Worm (Caenorhabditis elegans): ENCODE data around the gene clec-60.
"Not testable (repeated sequence)": the region's sequence is repeated elsewhere in the genome, so short reads cannot be mapped to it uniquely, and the experiment has no call there.

Gene clec-60

ce11 chrII:10500674-10501073 lies 19.0 kb upstream of the clec-60 start:
- no peak for TF ChIP-seq med-1 (GFP tag; optimal IDR thresholded peaks at IDR 0.05; ENCODE audit: insufficient read depth)
- no peak for TF ChIP-seq ref-1 (GFP tag; conservative IDR thresholded peaks at IDR 0.05)
- no peak for TF ChIP-seq ztf-23 (GFP tag; IDR thresholded peaks at IDR 0.05)

DNA sequence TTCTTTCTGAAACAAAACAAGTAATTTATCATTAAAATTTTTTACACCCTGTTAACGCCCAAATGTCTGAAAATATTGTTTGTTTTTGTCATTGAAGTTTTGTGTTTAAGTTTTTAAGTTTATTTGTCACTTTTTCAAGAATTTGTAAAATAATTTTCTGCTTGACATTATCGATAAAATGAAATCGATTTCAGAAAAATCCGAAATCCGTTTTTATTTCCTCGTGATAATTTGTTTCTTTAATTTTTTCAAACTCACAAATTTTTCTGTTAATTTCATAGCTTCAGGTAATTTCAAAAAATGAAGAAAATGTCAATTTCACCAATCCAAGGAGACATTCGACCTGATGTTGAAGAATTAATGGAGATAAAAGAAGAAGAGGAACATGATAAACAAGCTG lies 14.2 kb upstream of the clec-60 start, which contains the start of gene ZK666.12:
ZK666.12 (plus strand) TSS at position 301 of the 400 bp plus-strand sequence.
- no peak for TF ChIP-seq flt-1 (GFP tag; IDR thresholded peaks at IDR 0.05)
- no peak for TF ChIP-seq ref-1 (GFP tag; conservative IDR thresholded peaks at IDR 0.05)
- TF ChIP-seq T22C8.4 (GFP tag; IDR thresholded peaks at IDR 0.05), result no peak
- no peak for TF ChIP-seq ztf-29 (GFP tag; IDR thresholded peaks at IDR 0.05)
- no peak for TF ChIP-seq med-1 (GFP tag; optimal IDR thresholded peaks at IDR 0.05; ENCODE audit: insufficient read depth)
- no peak for TF ChIP-seq tab-1 (GFP tag; IDR thresholded peaks at IDR 0.05)
- TF ChIP-seq ztf-23 (GFP tag; IDR thresholded peaks at IDR 0.05), result no peak
- TF ChIP-seq klf-2 (GFP tag; conservative IDR thresholded peaks at IDR 0.05), result no peak
- no peak for TF ChIP-seq cog-1 (tag; optimal IDR thresholded peaks at IDR 0.05)

DNA sequence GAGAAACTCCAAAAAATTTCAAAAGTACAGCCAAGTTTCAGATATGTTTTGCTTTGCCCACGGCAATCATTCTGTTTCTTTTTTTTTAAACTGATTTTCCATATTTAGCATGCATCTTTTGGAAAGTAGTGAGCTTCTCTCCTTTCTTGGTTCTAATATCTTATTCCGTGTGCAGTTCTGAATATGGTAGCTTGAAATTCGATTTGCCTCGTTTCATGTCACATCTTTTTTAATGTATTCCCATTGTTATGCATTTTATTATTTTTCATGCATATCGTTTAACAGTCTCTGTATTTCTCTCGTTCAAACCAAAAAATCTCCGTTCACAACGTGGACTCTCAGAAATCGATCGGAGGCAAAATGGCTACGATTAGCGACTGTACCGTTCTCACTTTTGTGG lies 12.8 kb upstream of the clec-60 start, which contains the start of gene ZK666.14:
ZK666.14 (plus strand) TSS at position 301 of the 400 bp plus-strand sequence.
- TF ChIP-seq ref-1 (GFP tag; conservative IDR thresholded peaks at IDR 0.05) (no peak), med-1 (GFP tag; optimal IDR thresholded peaks at IDR 0.05; ENCODE audit: insufficient read depth) (no peak), T22C8.4 (GFP tag; IDR thresholded peaks at IDR 0.05) (no peak), klf-2 (GFP tag; conservative IDR thresholded peaks at IDR 0.05) (no peak), flt-1 (GFP tag; IDR thresholded peaks at IDR 0.05) (no peak)

DNA sequence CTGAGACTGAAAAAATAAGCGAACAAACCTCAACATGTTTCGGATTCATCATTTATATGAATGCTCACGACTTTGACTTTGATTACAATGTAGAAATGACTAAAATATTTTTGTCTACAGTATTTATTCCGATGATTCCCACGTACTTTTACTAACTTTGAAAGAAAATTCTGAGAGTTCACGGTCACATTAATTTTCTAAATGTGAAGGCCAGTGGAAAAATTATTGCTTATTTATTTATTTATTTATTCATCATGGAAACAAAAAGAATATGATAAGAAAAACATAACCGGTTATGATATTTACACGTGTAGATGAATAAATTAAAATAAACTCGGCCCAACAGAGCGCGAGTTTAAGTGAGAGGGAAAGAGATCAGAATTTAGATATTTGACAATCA lies 11.4 kb upstream of the clec-60 start, which contains the start of gene ZK666.8:
ZK666.8 (minus strand) TSS at position 101 of the 400 bp plus-strand sequence.
- TF ChIP-seq tab-1 (GFP tag; IDR thresholded peaks at IDR 0.05); ztf-29 (GFP tag; IDR thresholded peaks at IDR 0.05); ref-1 (GFP tag; conservative IDR thresholded peaks at IDR 0.05): not testable (repeated sequence)

DNA sequence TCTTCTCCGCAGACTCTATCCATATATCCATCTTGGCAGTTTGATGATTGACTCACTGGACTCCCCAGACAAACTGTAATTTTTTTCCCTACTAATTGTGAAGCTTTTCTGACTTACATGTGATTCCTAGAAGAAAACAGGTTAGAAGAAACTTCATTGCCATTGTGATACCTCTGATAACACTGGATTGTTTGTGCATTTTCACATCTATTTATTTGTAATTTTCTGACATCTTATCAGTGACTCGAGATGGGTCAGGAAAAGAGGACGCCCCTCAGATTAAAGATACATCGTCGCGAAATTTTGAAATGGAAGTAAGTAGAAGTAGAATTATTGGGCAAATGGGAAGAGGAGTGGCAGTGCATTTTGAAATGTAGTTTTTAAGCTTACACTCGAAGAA lies 8.7 kb upstream of the clec-60 start, which contains the start of gene clec-61:
clec-61 (minus strand) TSS at position 209 of the 400 bp plus-strand sequence.
- TF ChIP-seq cog-1 (tag; optimal IDR thresholded peaks at IDR 0.05) (no peak), T22C8.4 (GFP tag; IDR thresholded peaks at IDR 0.05) (no peak), ztf-23 (GFP tag; IDR thresholded peaks at IDR 0.05) (no peak), ztf-29 (GFP tag; IDR thresholded peaks at IDR 0.05) (no peak), flt-1 (GFP tag; IDR thresholded peaks at IDR 0.05) (no peak), ref-1 (GFP tag; conservative IDR thresholded peaks at IDR 0.05) (no peak), tab-1 (GFP tag; IDR thresholded peaks at IDR 0.05) (no peak)

ce11 chrII:10486738-10487137 lies 5.1 kb upstream of the clec-60 start, which contains the start of gene ZK666.15:
Gene ZK666.15 (plus strand): TSS chrII:10487038.
- TF ChIP-seq ztf-23 (GFP tag; IDR thresholded peaks at IDR 0.05) (no peak), ref-1 (GFP tag; conservative IDR thresholded peaks at IDR 0.05) (no peak), T22C8.4 (GFP tag; IDR thresholded peaks at IDR 0.05) (no peak), ztf-29 (GFP tag; IDR thresholded peaks at IDR 0.05) (no peak), med-1 (GFP tag; optimal IDR thresholded peaks at IDR 0.05; ENCODE audit: insufficient read depth) (no peak), klf-2 (GFP tag; conservative IDR thresholded peaks at IDR 0.05) (no peak), flt-1 (GFP tag; IDR thresholded peaks at IDR 0.05) (no peak), cog-1 (tag; optimal IDR thresholded peaks at IDR 0.05) (no peak), tab-1 (GFP tag; IDR thresholded peaks at IDR 0.05) (no peak)

ce11 chrII:10485640-10486039 lies 4.0 kb upstream of the clec-60 start:
- TF ChIP-seq ztf-23 (GFP tag; IDR thresholded peaks at IDR 0.05) (no peak), ref-1 (GFP tag; conservative IDR thresholded peaks at IDR 0.05) (no peak), med-1 (GFP tag; optimal IDR thresholded peaks at IDR 0.05; ENCODE audit: insufficient read depth) (no peak), T22C8.4 (GFP tag; IDR thresholded peaks at IDR 0.05) (no peak), ztf-29 (GFP tag; IDR thresholded peaks at IDR 0.05) (no peak), klf-2 (GFP tag; conservative IDR thresholded peaks at IDR 0.05) (no peak), tab-1 (GFP tag; IDR thresholded peaks at IDR 0.05) (no peak), cog-1 (tag; optimal IDR thresholded peaks at IDR 0.05) (no peak), flt-1 (GFP tag; IDR thresholded peaks at IDR 0.05) (no peak)

- TF ChIP-seq ref-1 (GFP tag; conservative IDR thresholded peaks at IDR 0.05) (no peak), tab-1 (GFP tag; IDR thresholded peaks at IDR 0.05) (no peak), cog-1 (tag; optimal IDR thresholded peaks at IDR 0.05) (no peak)
Observed at ce11 chrII:10483860-10484259, 2.2 kb upstream of the clec-60 start.

- no peak for TF ChIP-seq flt-1 (GFP tag; IDR thresholded peaks at IDR 0.05)
- no peak for TF ChIP-seq klf-2 (GFP tag; conservative IDR thresholded peaks at IDR 0.05)
- no peak for TF ChIP-seq ref-1 (GFP tag; conservative IDR thresholded peaks at IDR 0.05)
- no peak for TF ChIP-seq tab-1 (GFP tag; IDR thresholded peaks at IDR 0.05)
- TF ChIP-seq med-1 (GFP tag; optimal IDR thresholded peaks at IDR 0.05; ENCODE audit: insufficient read depth), result no peak
- no peak for TF ChIP-seq T22C8.4 (GFP tag; IDR thresholded peaks at IDR 0.05)
- no peak for TF ChIP-seq cog-1 (tag; optimal IDR thresholded peaks at IDR 0.05)
- no peak for TF ChIP-seq ztf-29 (GFP tag; IDR thresholded peaks at IDR 0.05)
- no peak for TF ChIP-seq ztf-23 (GFP tag; IDR thresholded peaks at IDR 0.05)
Observed at ce11 chrII:10482899-10483298, 1.2 kb upstream of the clec-60 start.

DNA sequence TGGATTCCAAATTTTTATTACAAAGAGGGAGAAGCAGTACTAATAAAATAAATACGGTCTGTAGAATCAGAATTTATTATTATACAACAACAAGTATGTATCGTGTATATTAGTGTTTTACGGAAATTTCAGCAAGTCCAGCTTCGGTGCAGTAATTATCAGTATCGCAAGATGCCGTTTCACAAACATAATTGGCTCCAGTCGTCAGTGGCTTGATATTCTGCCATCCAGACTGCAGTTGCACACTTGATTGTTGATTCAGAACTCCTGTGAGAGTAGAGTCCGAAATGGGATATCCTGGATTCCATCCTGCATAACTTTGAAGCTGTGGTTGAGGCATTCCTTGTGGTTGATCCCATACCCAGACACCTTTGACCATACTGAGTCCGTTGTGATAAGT lies 1.6 kb downstream of the clec-60 start:
- TF ChIP-seq T22C8.4 (GFP tag; IDR thresholded peaks at IDR 0.05) (no peak), flt-1 (GFP tag; IDR thresholded peaks at IDR 0.05) (no peak), klf-2 (GFP tag; conservative IDR thresholded peaks at IDR 0.05) (no peak), med-1 (GFP tag; optimal IDR thresholded peaks at IDR 0.05; ENCODE audit: insufficient read depth) (no peak), cog-1 (tag; optimal IDR thresholded peaks at IDR 0.05) (no peak), ztf-23 (GFP tag; IDR thresholded peaks at IDR 0.05) (no peak)

ce11 chrII:10479348-10479747 lies 2.3 kb downstream of the clec-60 start, which contains the start of gene clec-59:
Gene clec-59 (minus strand): TSS chrII:10479448.
- TF ChIP-seq klf-2 (GFP tag; conservative IDR thresholded peaks at IDR 0.05) (no peak), ztf-23 (GFP tag; IDR thresholded peaks at IDR 0.05) (no peak), T22C8.4 (GFP tag; IDR thresholded peaks at IDR 0.05) (no peak), tab-1 (GFP tag; IDR thresholded peaks at IDR 0.05) (no peak), med-1 (GFP tag; optimal IDR thresholded peaks at IDR 0.05; ENCODE audit: insufficient read depth) (no peak), ref-1 (GFP tag; conservative IDR thresholded peaks at IDR 0.05) (no peak), flt-1 (GFP tag; IDR thresholded peaks at IDR 0.05) (no peak), ztf-29 (GFP tag; IDR thresholded peaks at IDR 0.05) (no peak)

All from whole organism, midembryonic.